Fruit fly (Drosophila melanogaster): Measurements from ENCODE around the gene CG18754.

CG18754 gene

dm6 chr3R:23694579-23695033, 10.7 kb downstream of the CG18754 start, which contains the start of gene CG10254 (continued):
- peak; percentile 35 for TF ChIP-seq CG12659 (GFP tag; optimal IDR thresholded peaks at IDR 0.05)
- peak; percentile 83 for TF ChIP-seq Dp (GFP tag; optimal IDR thresholded peaks at IDR 0.05)
- no peak for TF ChIP-seq CG2875 (GFP tag; optimal IDR thresholded peaks at IDR 0.05)
- TF ChIP-seq CG12744 (GFP tag; optimal IDR thresholded peaks at IDR 0.05): no peak
- TF ChIP-seq BtbVII (GFP tag; optimal IDR thresholded peaks at IDR 0.05): no peak
- no peak for TF ChIP-seq ac (GFP tag; optimal IDR thresholded peaks at IDR 0.05)
- no peak for TF ChIP-seq CG9876 (GFP tag; optimal IDR thresholded peaks at IDR 0.05)
- TF ChIP-seq CG3995 (GFP tag; optimal IDR thresholded peaks at IDR 0.05): peak; percentile 50
- TF ChIP-seq CG1792 (GFP tag; optimal IDR thresholded peaks at IDR 0.05): no peak
- TF ChIP-seq Ets97D (GFP tag; optimal IDR thresholded peaks at IDR 0.05): peak; percentile 7
- no peak for TF ChIP-seq CG4854 (GFP tag; optimal IDR thresholded peaks at IDR 0.05)
- no peak for TF ChIP-seq CG17361 (GFP tag; IDR thresholded peaks at IDR 0.05)
- TF ChIP-seq MBD-R2 (GFP tag; IDR thresholded peaks at IDR 0.05): peak; percentile 48
- no peak for TF ChIP-seq hth (optimal IDR thresholded peaks at IDR 0.05)
- no peak for TF ChIP-seq Sin3A (optimal IDR thresholded peaks at IDR 0.05)
- no peak for TF ChIP-seq scrt (GFP tag; optimal IDR thresholded peaks at IDR 0.05)
- no peak for TF ChIP-seq lov (optimal IDR thresholded peaks at IDR 0.05)
- TF ChIP-seq lov (GFP tag; IDR thresholded peaks at IDR 0.05): no peak
- no peak for TF ChIP-seq CG6854 (GFP tag; optimal IDR thresholded peaks at IDR 0.05)
- peak; percentile 34; the same call in 1 of the 2 replicates for TF ChIP-seq CG13287 (GFP tag; IDR thresholded peaks at IDR 0.05; ENCODE audit: partially characterized antibody)
- TF ChIP-seq gcm (GFP tag; optimal IDR thresholded peaks at IDR 0.05): no peak
- no peak for TF ChIP-seq psq (GFP tag; optimal IDR thresholded peaks at IDR 0.05)
- TF ChIP-seq Antp (GFP tag; optimal IDR thresholded peaks at IDR 0.05): no peak
- no peak for TF ChIP-seq bab2 (GFP tag; optimal IDR thresholded peaks at IDR 0.05)
- TF ChIP-seq CG10431 (GFP tag; optimal IDR thresholded peaks at IDR 0.05): no peak
- peak; percentile 38; the same call in 1 of the 4 replicates for TF ChIP-seq chinmo (GFP tag; IDR thresholded peaks at IDR 0.05; ENCODE audit: partially characterized antibody)
- no peak for TF ChIP-seq cwo (GFP tag; optimal IDR thresholded peaks at IDR 0.05)
- no peak for TF ChIP-seq seq (GFP tag; IDR thresholded peaks at IDR 0.05)
- no peak for TF ChIP-seq CG2202 (tag; optimal IDR thresholded peaks at IDR 0.05)
- no peak for TF ChIP-seq Sry-δ (GFP tag; optimal IDR thresholded peaks at IDR 0.05)
- TF ChIP-seq eyg (GFP tag; optimal IDR thresholded peaks at IDR 0.05): no peak
- no peak for TF ChIP-seq Sox100B (GFP tag; optimal IDR thresholded peaks at IDR 0.05)
- peak; percentile 45 for TF ChIP-seq YL-1 (GFP tag; optimal IDR thresholded peaks at IDR 0.05)
- TF ChIP-seq HLH3B (GFP tag; IDR thresholded peaks at IDR 0.05): no peak
- no peak for TF ChIP-seq fd3F (GFP tag; optimal IDR thresholded peaks at IDR 0.05)
- no peak for TF ChIP-seq ttk (GFP tag; IDR thresholded peaks at IDR 0.05)
- no peak for TF ChIP-seq CG9609 (GFP tag; optimal IDR thresholded peaks at IDR 0.05)
- no peak for TF ChIP-seq Kr (GFP tag; optimal IDR thresholded peaks at IDR 0.05)
- no peak for TF ChIP-seq CG10565 (GFP tag; optimal IDR thresholded peaks at IDR 0.05)
- no peak for TF ChIP-seq Mes4 (GFP tag; optimal IDR thresholded peaks at IDR 0.05)
- no peak for TF ChIP-seq CG18764 (GFP tag; optimal IDR thresholded peaks at IDR 0.05)
- no peak for TF ChIP-seq Optix (GFP tag; IDR thresholded peaks at IDR 0.05)
- TF ChIP-seq TFAM (GFP tag; optimal IDR thresholded peaks at IDR 0.05): no peak
- no peak for TF ChIP-seq CG6765 (GFP tag; optimal IDR thresholded peaks at IDR 0.05)
